Worm (Caenorhabditis elegans) whole organism, L3 larva: ENCODE measurements around the gene repo-1.

ENCODE experiments used
- elt-2 ChIP-seq: sonication (generic microtip); optimal IDR thresholded peaks from 2 replicates; lab custom pipeline; 2016; ENCODE audit warnings: missing genetic modification reagents, mild to moderate bottlenecking, missing genetic modification characterization, missing compliant biosample characterization
- nhr-76 ChIP-seq: fragments of 150-350 bp; sonication (generic microtip); optimal IDR thresholded peaks from 5 replicates; lab custom pipeline; 2014; ENCODE audit warnings: missing biosample characterization, missing genetic modification characterization
- pqm-1 ChIP-seq: fragments of 150-350 bp; optimal IDR thresholded peaks from 2 replicates; lab custom pipeline; 2017; ENCODE audit warnings: missing biosample characterization, missing genetic modification characterization, inconsistent platforms
- snpc-4 ChIP-seq: fragments of 150-350 bp; optimal IDR thresholded peaks from 2 replicates; lab custom pipeline; 2014; ENCODE audit warnings: missing biosample characterization, missing genetic modification characterization

DNA sequence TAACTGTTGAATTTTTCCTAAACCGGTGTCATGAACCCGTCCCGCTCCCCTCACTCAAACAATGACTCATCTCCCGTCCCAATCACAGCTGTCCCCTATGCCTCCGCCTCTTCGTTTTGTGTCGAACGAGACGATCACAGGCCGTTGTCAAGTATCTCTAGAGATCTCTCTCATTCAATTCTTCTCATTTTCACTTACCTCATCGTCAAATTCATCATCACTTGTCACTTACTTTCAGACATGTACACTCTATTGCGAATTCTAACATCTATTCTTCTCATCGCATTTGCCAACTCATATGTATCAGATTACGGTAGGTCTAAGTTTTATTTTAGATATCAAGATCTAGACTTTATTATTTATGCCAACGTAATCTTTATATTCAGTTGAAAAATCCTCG, 26.8 kb upstream of the repo-1 start, which contains the start of gene K08E4.3:
- TF ChIP-seq snpc-4 (tag; lab: Kevin White, UChicago) (no peak), pqm-1 (tag; lab: Kevin White, UChicago) (no peak), nhr-76 (tag; lab: Kevin White, UChicago) (no peak), elt-2 (no peak)
